Fruit fly (Drosophila melanogaster) whole organism, embryonic: Measurements from ENCODE around the gene CG1764.

Experiments used
- Abd-B ChIP-seq: fragments of 200-800 bp; sonication (Bioruptor generic); optimal IDR thresholded peaks from 2 replicates; lab custom pipeline; 2018; ENCODE audit warnings: missing biosample characterization, mild to moderate bottlenecking, missing genetic modification characterization, moderate library complexity
- CG10979 ChIP-seq: fragments of 200-800 bp; sonication (Bioruptor generic); optimal IDR thresholded peaks from 2 replicates; lab custom pipeline; 2018; ENCODE audit warnings: missing biosample characterization, mild to moderate bottlenecking, missing genetic modification characterization, moderate library complexity
- CG11723 ChIP-seq: fragments of 200-800 bp; sonication (Bioruptor generic); optimal IDR thresholded peaks from 2 replicates; lab custom pipeline; 2017; ENCODE audit warnings: missing biosample characterization, mild to moderate bottlenecking, missing genetic modification characterization
- CG12659 ChIP-seq: fragments of 200-800 bp; sonication (Bioruptor generic); optimal IDR thresholded peaks from 3 replicates; lab custom pipeline; 2017; ENCODE audit warnings: mild to moderate bottlenecking, missing biosample characterization, missing genetic modification reagents, missing genetic modification characterization
- CG13296 ChIP-seq: fragments of 200-800 bp; sonication (Bioruptor generic); optimal IDR thresholded peaks from 3 replicates; lab custom pipeline; 2018; ENCODE audit warnings: missing biosample characterization, mild to moderate bottlenecking, missing genetic modification characterization
- CG13424 ChIP-seq: fragments of 200-800 bp; sonication (Bioruptor generic); optimal IDR thresholded peaks from 2 replicates; lab custom pipeline; 2019; ENCODE audit warnings: missing biosample characterization, mild to moderate bottlenecking, missing genetic modification characterization, moderate library complexity
- CG13894 ChIP-seq: fragments of 200-800 bp; sonication (Bioruptor generic); optimal IDR thresholded peaks from 3 replicates; lab custom pipeline; 2018; ENCODE audit warnings: missing biosample characterization, mild to moderate bottlenecking, missing genetic modification characterization, moderate library complexity
- CG14441 ChIP-seq: fragments of 200-800 bp; sonication (Bioruptor generic); IDR thresholded peaks from 2 replicates; pipeline ENCODE4 v1.3.6; 2022; ENCODE audit warnings: missing biosample characterization, missing genetic modification characterization
- CG15601 ChIP-seq: fragments of 200-800 bp; sonication (Bioruptor generic); optimal IDR thresholded peaks from 3 replicates; lab custom pipeline; 2019; ENCODE audit warnings: missing biosample characterization, mild to moderate bottlenecking, missing genetic modification characterization, moderate library complexity
- CG17568 ChIP-seq: fragments of 200-800 bp; sonication (Bioruptor generic); optimal IDR thresholded peaks from 2 replicates; lab custom pipeline; 2018; ENCODE audit warnings: missing biosample characterization, mild to moderate bottlenecking, missing genetic modification characterization, moderate library complexity
- CG17829 ChIP-seq: fragments of 200-800 bp; optimal IDR thresholded peaks from 2 replicates; lab custom pipeline; 2019; ENCODE audit warnings: missing biosample characterization, mild to moderate bottlenecking, missing genetic modification characterization, moderate library complexity
- CG1832 ChIP-seq: fragments of 200-800 bp; sonication (Bioruptor generic); optimal IDR thresholded peaks from 2 replicates; lab custom pipeline; 2017; ENCODE audit warnings: missing biosample characterization, mild to moderate bottlenecking, missing genetic modification characterization, inconsistent platforms
- CG18599 ChIP-seq: fragments of 200-800 bp; sonication (Bioruptor generic); optimal IDR thresholded peaks from 3 replicates; lab custom pipeline; 2017; ENCODE audit warnings: missing biosample characterization, missing genetic modification characterization, mild to moderate bottlenecking, moderate library complexity, missing genetic modification reagents
- CG2120 ChIP-seq: fragments of 200-800 bp; sonication (Bioruptor generic); optimal IDR thresholded peaks from 3 replicates; lab custom pipeline; 2016; ENCODE audit warnings: missing biosample characterization, missing genetic modification characterization
- CG2875 ChIP-seq: fragments of 200-800 bp; sonication (Bioruptor generic); optimal IDR thresholded peaks from 2 replicates; lab custom pipeline; 2017; ENCODE audit warnings: missing biosample characterization, mild to moderate bottlenecking, missing genetic modification characterization, missing genetic modification reagents
- CG30403 ChIP-seq: fragments of 200-800 bp; sonication (Bioruptor generic); optimal IDR thresholded peaks from 3 replicates; lab custom pipeline; 2016; ENCODE audit warnings: missing biosample characterization, missing genetic modification characterization
- CG3281 ChIP-seq: fragments of 200-800 bp; sonication (Bioruptor generic); optimal IDR thresholded peaks from 3 replicates; lab custom pipeline; 2017; ENCODE audit warnings: missing biosample characterization, mild to moderate bottlenecking, missing genetic modification characterization
- CG4328 ChIP-seq: fragments of 200-800 bp; sonication (Bioruptor generic); optimal IDR thresholded peaks from 3 replicates; lab custom pipeline; 2017; ENCODE audit warnings: missing biosample characterization, missing genetic modification reagents, missing genetic modification characterization
- CG4707 ChIP-seq: fragments of 200-800 bp; sonication (Bioruptor generic); optimal IDR thresholded peaks from 2 replicates; lab custom pipeline; 2018; ENCODE audit warnings: missing biosample characterization, mild to moderate bottlenecking, missing genetic modification characterization, moderate library complexity
- CG7928 ChIP-seq: fragments of 200-800 bp; sonication (Bioruptor generic); optimal IDR thresholded peaks from 2 replicates; lab custom pipeline; 2017; ENCODE audit warnings: missing biosample characterization, mild to moderate bottlenecking, missing genetic modification characterization
- CG9215 ChIP-seq: fragments of 200-800 bp; sonication (Bioruptor generic); IDR thresholded peaks from 2 replicates; pipeline ENCODE4 v1.3.6; 2022; ENCODE audit warnings: missing biosample characterization, missing genetic modification characterization
- CoRest ChIP-seq: fragments of 200-800 bp; sonication (Bioruptor generic); optimal IDR thresholded peaks from 3 replicates; lab custom pipeline; 2018; ENCODE audit warnings: missing biosample characterization, mild to moderate bottlenecking, missing genetic modification characterization, moderate library complexity
- D19B ChIP-seq: fragments of 200-800 bp; sonication (Bioruptor generic); optimal IDR thresholded peaks from 2 replicates; lab custom pipeline; 2017; ENCODE audit warnings: missing biosample characterization, mild to moderate bottlenecking, missing genetic modification characterization
- Dfd ChIP-seq, 2 experiments: fragments of >200 bp; optimal IDR thresholded peaks; 2 replicates each; lab custom pipeline; 2017; ENCODE audit warnings: missing biosample characterization in 2 of 2, missing genetic modification characterization in 2 of 2
- E2f1 ChIP-seq: fragments of 200-800 bp; sonication (Bioruptor generic); IDR thresholded peaks from 2 replicates; pipeline ENCODE4 v1.3.6; 2022; ENCODE audit warnings: missing biosample characterization, missing genetic modification characterization
- Fer1 ChIP-seq: fragments of 200-800 bp; sonication (Bioruptor generic); optimal IDR thresholded peaks from 2 replicates; lab custom pipeline; 2017; ENCODE audit warnings: missing biosample characterization, mild to moderate bottlenecking, missing genetic modification characterization
- Fer3 ChIP-seq: fragments of 200-800 bp; sonication (Bioruptor generic); optimal IDR thresholded peaks from 2 replicates; lab custom pipeline; 2018; ENCODE audit warnings: missing biosample characterization, mild to moderate bottlenecking, missing genetic modification characterization, moderate library complexity
- HLH3B ChIP-seq: fragments of 200-800 bp; sonication (Bioruptor generic); IDR thresholded peaks from 2 replicates; pipeline ENCODE4 v1.3.6; 2022; ENCODE audit warnings: missing biosample characterization, missing genetic modification characterization
- Hmx ChIP-seq: fragments of 200-800 bp; sonication (Bioruptor generic); optimal IDR thresholded peaks from 2 replicates; lab custom pipeline; 2016; ENCODE audit warnings: missing biosample characterization, missing genetic modification characterization
- Hr51 ChIP-seq, 2 experiments: fragments of 200-800 bp; sonication (Bioruptor generic); optimal IDR thresholded peaks; 2 replicates in 1 of 2; 3 replicates in 1 of 2; lab custom pipeline; 2016 to 2018; ENCODE audit warnings: missing biosample characterization in 2 of 2, missing genetic modification characterization in 2 of 2, mild to moderate bottlenecking in 1 of 2, moderate library complexity in 1 of 2
- MESR4 ChIP-seq: fragments of 200-800 bp; sonication (Bioruptor generic); optimal IDR thresholded peaks from 2 replicates; lab custom pipeline; 2018; ENCODE audit warnings: missing biosample characterization, mild to moderate bottlenecking, missing genetic modification characterization, moderate library complexity
- Nf-YA ChIP-seq: fragments of 200-800 bp; sonication (Bioruptor generic); IDR thresholded peaks from 2 replicates; pipeline ENCODE4 v1.3.6; 2022; ENCODE audit warnings: missing biosample characterization, missing genetic modification characterization
- Sox100B ChIP-seq: fragments of 200-800 bp; sonication (Bioruptor generic); optimal IDR thresholded peaks from 3 replicates; lab custom pipeline; 2018; ENCODE audit warnings: missing biosample characterization, mild to moderate bottlenecking, missing genetic modification characterization
- Sry-β ChIP-seq: fragments of 200-800 bp; sonication (Bioruptor generic); optimal IDR thresholded peaks from 2 replicates; lab custom pipeline; 2018; ENCODE audit warnings: missing biosample characterization, mild to moderate bottlenecking, missing genetic modification characterization, moderate library complexity
- ato ChIP-seq: fragments of 200-800 bp; sonication (Bioruptor generic); IDR thresholded peaks from 2 replicates; pipeline ENCODE4 v1.3.6; 2022; ENCODE audit warnings: missing biosample characterization, missing genetic modification characterization; ENCODE audit not compliant: partially characterized antibody
- caup ChIP-seq: fragments of 200-800 bp; sonication (Bioruptor generic); optimal IDR thresholded peaks from 3 replicates; lab custom pipeline; 2017; ENCODE audit warnings: missing biosample characterization, mild to moderate bottlenecking, missing genetic modification characterization, moderate library complexity; ENCODE audit not compliant: severe bottlenecking
- corto ChIP-seq: fragments of 200-800 bp; sonication (Bioruptor generic); optimal IDR thresholded peaks from 2 replicates; lab custom pipeline; 2016; ENCODE audit warnings: missing biosample characterization, mild to moderate bottlenecking, missing genetic modification characterization, moderate library complexity
- exex ChIP-seq: fragments of 200-800 bp; sonication (Bioruptor generic); optimal IDR thresholded peaks from 4 replicates; lab custom pipeline; 2018; ENCODE audit warnings: missing biosample characterization, mild to moderate bottlenecking, missing genetic modification characterization, moderate library complexity
- gem ChIP-seq: fragments of 200-800 bp; sonication (Bioruptor generic); optimal IDR thresholded peaks from 2 replicates; lab custom pipeline; 2019; ENCODE audit warnings: missing biosample characterization, mild to moderate bottlenecking, missing genetic modification characterization, moderate library complexity
- grn ChIP-seq: fragments of 200-800 bp; sonication (Bioruptor generic); optimal IDR thresholded peaks from 3 replicates; lab custom pipeline; 2017; ENCODE audit warnings: missing biosample characterization, missing genetic modification characterization
- klu ChIP-seq: fragments of 200-800 bp; sonication (Bioruptor generic); IDR thresholded peaks from 2 replicates; pipeline ENCODE4 v1.3.6; 2022; ENCODE audit warnings: missing biosample characterization, missing genetic modification characterization
- kni ChIP-seq: fragments of 200-800 bp; sonication (Bioruptor generic); optimal IDR thresholded peaks from 3 replicates; lab custom pipeline; 2017; ENCODE audit warnings: mild to moderate bottlenecking, missing biosample characterization, missing genetic modification reagents, missing genetic modification characterization
- nom ChIP-seq: fragments of 200-800 bp; sonication (Bioruptor generic); optimal IDR thresholded peaks from 2 replicates; lab custom pipeline; 2017; ENCODE audit warnings: missing biosample characterization, missing genetic modification characterization, mild to moderate bottlenecking, moderate library complexity, missing genetic modification reagents
- phol ChIP-seq: fragments of 200-800 bp; sonication (Bioruptor generic); optimal IDR thresholded peaks from 3 replicates; lab custom pipeline; 2018; ENCODE audit warnings: missing biosample characterization, mild to moderate bottlenecking, missing genetic modification characterization, moderate library complexity
- salm ChIP-seq: fragments of 200-800 bp; sonication (Bioruptor generic); optimal IDR thresholded peaks from 2 replicates; lab custom pipeline; 2018; ENCODE audit warnings: missing biosample characterization, mild to moderate bottlenecking, missing genetic modification characterization
- sens ChIP-seq: fragments of 200-800 bp; sonication (Bioruptor generic); peaks from one replicate; lab custom pipeline; 2016; ENCODE audit warnings: missing biosample characterization, missing genetic modification characterization
- tap ChIP-seq: fragments of 200-800 bp; optimal IDR thresholded peaks from 3 replicates; lab custom pipeline; 2019; ENCODE audit warnings: missing biosample characterization, mild to moderate bottlenecking, missing genetic modification characterization, moderate library complexity
- z ChIP-seq: fragments of 200-800 bp; sonication (Bioruptor generic); IDR thresholded peaks from 3 replicates; pipeline ENCODE4 v1.3.6; 2022; ENCODE audit warnings: missing biosample characterization, missing genetic modification characterization

CG1764 gene

dm6 chrX:13319376-13319883, 17.2 kb upstream of the CG1764 start (continued):
- TF ChIP-seq CG9215 (GFP tag; lab: Robert Waterston, UW) (0 out of 2 replicates have a peak, but pooled peaks have one; percentile 26), CG18599 (peak; percentile 63), caup (GFP tag; lab: Kevin White, UChicago) (peak; percentile 3), D19B (peak; percentile 1), ato (GFP tag; lab: Robert Waterston, UW) (no peak), klu (GFP tag; lab: Robert Waterston, UW) (peak; percentile 26; the same call in 1 of the 2 replicates), salm (peak; percentile 39), phol (tag; lab: Kevin White, UChicago) (peak; percentile 22), exex (peak; percentile 43), CG30403 (GFP tag; lab: Kevin White, UChicago) (peak; percentile 38), CG2120 (GFP tag; lab: Kevin White, UChicago) (peak; percentile 10), Nf-YA (GFP tag; lab: Robert Waterston, UW) (no peak), Fer3 (tag; lab: Kevin White, UChicago) (peak; percentile 51), Sry-β (peak; percentile 91), CG14441 (no peak), Fer1 (GFP tag; lab: Kevin White, UChicago) (peak; percentile 65), CG4707 (GFP tag; lab: Kevin White, UChicago) (no peak), Hmx (GFP tag; lab: Kevin White, UChicago) (no peak), Sox100B (GFP tag; lab: Kevin White, UChicago) (peak; percentile 65), CG13424 (tag; lab: Kevin White, UChicago) (peak; percentile 61), CG12659 (GFP tag; lab: Kevin White, UChicago) (peak; percentile 38), CG15601 (peak; percentile 91), CG10979 (tag; lab: Kevin White, UChicago) (peak; percentile 14), corto (GFP tag; lab: Kevin White, UChicago) (no peak), CG13296 (peak; percentile 81), CG3281 (GFP tag; lab: Kevin White, UChicago) (peak; percentile 60), Abd-B (GFP tag; lab: Kevin White, UChicago) (peak; percentile 6), Dfd (GFP tag; optimal IDR thresholded peaks at IDR 0.05; lab: Kevin White, UChicago) (no peak), sens (GFP tag; lab: Kevin White, UChicago) (peak; percentile 50), MESR4 (GFP tag; lab: Kevin White, UChicago) (no peak), tap (tag; lab: Kevin White, UChicago) (peak; percentile 19), CG17568 (GFP tag; lab: Kevin White, UChicago) (no peak), nom (peak; percentile 99), CG11723 (peak; percentile 13), kni (GFP tag; lab: Kevin White, UChicago) (peak; percentile 32), CG17829 (tag; lab: Kevin White, UChicago) (peak; percentile 20), CG1832 (GFP tag; lab: Kevin White, UChicago) (peak; percentile 76), CG2875 (GFP tag; lab: Kevin White, UChicago) (no peak), CG7928 (no peak), CoRest (peak; percentile 52), HLH3B (no peak), z (GFP tag; lab: Robert Waterston, UW) (no peak), Hr51 (GFP tag; optimal IDR thresholded peaks at IDR 0.05; lab: Kevin White, UChicago) (peak in 1 of 2 experiments; percentile 58), grn (GFP tag; lab: Kevin White, UChicago) (peak; percentile 94), CG4328 (GFP tag; lab: Kevin White, UChicago) (peak; percentile 24), E2f1 (GFP tag; lab: Robert Waterston, UW) (peak; percentile 8; the same call in 1 of the 2 replicates), gem (tag; lab: Kevin White, UChicago) (peak; percentile 61), CG13894 (tag; lab: Kevin White, UChicago) (peak; percentile 64)
